Fruit fly (Drosophila melanogaster) whole organism, embryonic: Measurements from ENCODE around the gene Fst.

Experiments
- Awh ChIP-seq: fragments of 200-800 bp; sonication (Bioruptor generic); IDR thresholded peaks from 2 replicates; pipeline ENCODE4, ENCODE4 v1.3.6; 2022; ENCODE audit warnings: missing biosample characterization, missing genetic modification characterization
- CG12391 ChIP-seq: fragments of 200-800 bp; sonication (Bioruptor generic); optimal IDR thresholded peaks from 3 replicates; lab custom pipeline; 2018; ENCODE audit warnings: missing biosample characterization, mild to moderate bottlenecking, missing genetic modification characterization, moderate library complexity
- CG13424 ChIP-seq: fragments of 200-800 bp; sonication (Bioruptor generic); optimal IDR thresholded peaks from 2 replicates; lab custom pipeline; 2019; ENCODE audit warnings: missing biosample characterization, mild to moderate bottlenecking, missing genetic modification characterization, moderate library complexity
- CG16779 ChIP-seq: fragments of 200-800 bp; sonication (Bioruptor generic); IDR thresholded peaks from 2 replicates; pipeline ENCODE4 v1.3.6; 2022; ENCODE audit warnings: missing biosample characterization, missing genetic modification characterization
- CG17328 ChIP-seq: fragments of 200-800 bp; sonication (Bioruptor generic); IDR thresholded peaks from 2 replicates; pipeline ENCODE4 v1.3.6; 2022; ENCODE audit warnings: missing biosample characterization, missing genetic modification characterization
- CG17359 ChIP-seq: fragments of 200-800 bp; sonication (Bioruptor generic); optimal IDR thresholded peaks from 3 replicates; lab custom pipeline; 2018; ENCODE audit warnings: missing biosample characterization, mild to moderate bottlenecking, missing genetic modification characterization, moderate library complexity
- CG18599 ChIP-seq: fragments of 200-800 bp; sonication (Bioruptor generic); optimal IDR thresholded peaks from 3 replicates; lab custom pipeline; 2017; ENCODE audit warnings: missing biosample characterization, missing genetic modification characterization, mild to moderate bottlenecking, moderate library complexity, missing genetic modification reagents
- CG2202 ChIP-seq: fragments of 200-800 bp; sonication (Bioruptor generic); optimal IDR thresholded peaks from 2 replicates; lab custom pipeline; 2018; ENCODE audit warnings: missing biosample characterization, mild to moderate bottlenecking, missing genetic modification characterization
- CG2678 ChIP-seq: fragments of 200-800 bp; sonication (Bioruptor generic); optimal IDR thresholded peaks from 3 replicates; lab custom pipeline; 2019; ENCODE audit warnings: missing biosample characterization, mild to moderate bottlenecking, missing genetic modification characterization, moderate library complexity
- CG30020 ChIP-seq: fragments of 200-800 bp; optimal IDR thresholded peaks from 2 replicates; lab custom pipeline; 2019; ENCODE audit warnings: missing biosample characterization, mild to moderate bottlenecking, missing genetic modification characterization, moderate library complexity
- CG3163 ChIP-seq: fragments of 200-800 bp; sonication (Bioruptor generic); optimal IDR thresholded peaks from 3 replicates; lab custom pipeline; 2016; ENCODE audit warnings: missing biosample characterization, missing genetic modification characterization
- CG34422 ChIP-seq: fragments of 200-800 bp; sonication (Bioruptor generic); IDR thresholded peaks from 3 replicates; pipeline ENCODE4 v1.3.6; 2022; ENCODE audit warnings: missing biosample characterization, missing genetic modification characterization
- CG4854 ChIP-seq: fragments of 200-800 bp; sonication (Bioruptor generic); optimal IDR thresholded peaks from 2 replicates; lab custom pipeline; 2016; ENCODE audit warnings: missing biosample characterization, missing genetic modification characterization, inconsistent platforms
- CG7357 ChIP-seq: fragments of 200-800 bp; sonication (Bioruptor generic); IDR thresholded peaks from 3 replicates; pipeline ENCODE4 v1.3.6; 2022; ENCODE audit warnings: missing biosample characterization, missing genetic modification characterization
- CG9876 ChIP-seq: fragments of 200-800 bp; sonication (Bioruptor generic); optimal IDR thresholded peaks from 2 replicates; lab custom pipeline; 2016; ENCODE audit warnings: missing biosample characterization, missing genetic modification characterization
- Dll ChIP-seq: fragments of 200-800 bp; sonication (Bioruptor generic); IDR thresholded peaks from 4 replicates; pipeline ENCODE4 v1.3.6; 2022; ENCODE audit warnings: missing biosample characterization, missing genetic modification characterization; ENCODE audit not compliant: partially characterized antibody
- Doc3 ChIP-seq: fragments of 200-800 bp; sonication (Bioruptor generic); IDR thresholded peaks from 3 replicates; pipeline ENCODE4 v1.3.6; 2022; ENCODE audit warnings: missing biosample characterization, missing genetic modification characterization; ENCODE audit not compliant: partially characterized antibody
- Drgx ChIP-seq: fragments of 200-800 bp; sonication (Bioruptor generic); IDR thresholded peaks from 2 replicates; pipeline ENCODE4 v1.3.6; 2022; ENCODE audit warnings: missing biosample characterization, missing genetic modification characterization
- HHEX ChIP-seq: fragments of 200-800 bp; sonication (Bioruptor generic); optimal IDR thresholded peaks from 3 replicates; lab custom pipeline; 2017; ENCODE audit warnings: missing biosample characterization, mild to moderate bottlenecking, missing genetic modification characterization, missing genetic modification reagents
- Hr39 ChIP-seq: fragments of >200 bp; optimal IDR thresholded peaks from 2 replicates; lab custom pipeline; 2017
- Hr51 ChIP-seq, 2 experiments: fragments of 200-800 bp; sonication (Bioruptor generic); optimal IDR thresholded peaks; 2 replicates in 1 of 2; 3 replicates in 1 of 2; lab custom pipeline; 2016 to 2018; ENCODE audit warnings: missing biosample characterization in 2 of 2, missing genetic modification characterization in 2 of 2, mild to moderate bottlenecking in 1 of 2, moderate library complexity in 1 of 2
- Kr ChIP-seq: fragments of 200-800 bp; sonication (Bioruptor generic); optimal IDR thresholded peaks from 2 replicates; lab custom pipeline; 2017; ENCODE audit warnings: missing biosample characterization, mild to moderate bottlenecking, missing genetic modification characterization
- Lhr ChIP-seq: fragments of 200-800 bp; sonication (Bioruptor generic); optimal IDR thresholded peaks from 3 replicates; lab custom pipeline; 2017; ENCODE audit warnings: mild to moderate bottlenecking, missing biosample characterization, missing genetic modification reagents, missing genetic modification characterization
- Lpt ChIP-seq: fragments of >200 bp; optimal IDR thresholded peaks from 2 replicates; lab custom pipeline; 2018; ENCODE audit warnings: missing biosample characterization, missing genetic modification characterization
- NfI ChIP-seq: fragments of 200-800 bp; sonication (Bioruptor generic); optimal IDR thresholded peaks from 3 replicates; lab custom pipeline; 2018; ENCODE audit warnings: missing biosample characterization, mild to moderate bottlenecking, missing genetic modification characterization, moderate library complexity
- Oaz ChIP-seq: fragments of 200-800 bp; sonication (Bioruptor generic); IDR thresholded peaks from 2 replicates; pipeline ENCODE4 v1.3.6; 2022; ENCODE audit warnings: missing biosample characterization, missing genetic modification characterization
- Scr ChIP-seq: fragments of 200-800 bp; sonication (Bioruptor generic); IDR thresholded peaks from 2 replicates; pipeline ENCODE4 v1.3.6; 2022; ENCODE audit warnings: missing biosample characterization, missing genetic modification characterization; ENCODE audit not compliant: partially characterized antibody
- Ssrp ChIP-seq: fragments of 200-800 bp; sonication (Bioruptor generic); optimal IDR thresholded peaks from 2 replicates; lab custom pipeline; 2018; ENCODE audit warnings: missing biosample characterization, mild to moderate bottlenecking, missing genetic modification characterization, moderate library complexity
- bab2 ChIP-seq: fragments of 200-800 bp; sonication (Bioruptor generic); optimal IDR thresholded peaks from 2 replicates; lab custom pipeline; 2016; ENCODE audit warnings: missing biosample characterization, missing genetic modification characterization
- bbx ChIP-seq: fragments of 200-800 bp; sonication (Bioruptor generic); IDR thresholded peaks from 2 replicates; pipeline ENCODE4 v1.3.6; 2022; ENCODE audit warnings: missing biosample characterization, missing genetic modification characterization; ENCODE audit not compliant: partially characterized antibody
- cad ChIP-seq: fragments of >200 bp; optimal IDR thresholded peaks from 2 replicates; lab custom pipeline; 2017; ENCODE audit warnings: missing biosample characterization, missing genetic modification characterization
- cg ChIP-seq: fragments of 200-800 bp; sonication (Bioruptor generic); optimal IDR thresholded peaks from 3 replicates; lab custom pipeline; 2019; ENCODE audit warnings: missing biosample characterization, mild to moderate bottlenecking, missing genetic modification characterization, moderate library complexity
- chinmo ChIP-seq: fragments of 200-800 bp; sonication (Bioruptor generic); IDR thresholded peaks from 4 replicates; pipeline ENCODE4 v1.3.6; 2022; ENCODE audit warnings: missing biosample characterization, missing genetic modification characterization; ENCODE audit not compliant: partially characterized antibody
- corto ChIP-seq: fragments of 200-800 bp; sonication (Bioruptor generic); optimal IDR thresholded peaks from 2 replicates; lab custom pipeline; 2016; ENCODE audit warnings: missing biosample characterization, mild to moderate bottlenecking, missing genetic modification characterization, moderate library complexity
- crp ChIP-seq, 2 experiments: fragments of 200-800 bp; sonication (Bioruptor generic); optimal IDR thresholded peaks; 2 replicates in 1 of 2; 3 replicates in 1 of 2; lab custom pipeline; 2017; ENCODE audit warnings: missing biosample characterization in 2 of 2, missing genetic modification characterization in 2 of 2, mild to moderate bottlenecking in 1 of 2, moderate library complexity in 1 of 2
- fd102C ChIP-seq: fragments of 200-800 bp; sonication (Bioruptor generic); optimal IDR thresholded peaks from 2 replicates; lab custom pipeline; 2018; ENCODE audit warnings: missing biosample characterization, mild to moderate bottlenecking, missing genetic modification characterization, moderate library complexity
- fu2 ChIP-seq: fragments of 200-800 bp; sonication (Bioruptor generic); optimal IDR thresholded peaks from 2 replicates; lab custom pipeline; 2016; ENCODE audit warnings: missing biosample characterization, missing genetic modification characterization
- gem ChIP-seq: fragments of 200-800 bp; sonication (Bioruptor generic); optimal IDR thresholded peaks from 2 replicates; lab custom pipeline; 2019; ENCODE audit warnings: missing biosample characterization, mild to moderate bottlenecking, missing genetic modification characterization, moderate library complexity
- gsb ChIP-seq: fragments of 200-800 bp; sonication (Bioruptor generic); IDR thresholded peaks from 2 replicates; pipeline ENCODE4 v1.3.6; 2022; ENCODE audit warnings: missing biosample characterization, missing genetic modification characterization
- h ChIP-seq: fragments of >200 bp; optimal IDR thresholded peaks from 2 replicates; lab custom pipeline; 2017
- hbn ChIP-seq: fragments of 200-800 bp; sonication (Bioruptor generic); IDR thresholded peaks from 2 replicates; pipeline ENCODE4 v1.3.6; 2022; ENCODE audit warnings: missing biosample characterization, missing genetic modification characterization; ENCODE audit not compliant: partially characterized antibody
- lilli ChIP-seq: fragments of 200-800 bp; sonication (Bioruptor generic); optimal IDR thresholded peaks from 3 replicates; lab custom pipeline; 2016; ENCODE audit warnings: missing biosample characterization, missing genetic modification characterization
- lola ChIP-seq, 3 experiments: fragments of >200 bp in 2 of 3; fragments of 200-800 bp in 1 of 3; sonication (Bioruptor generic) in 1 of 3; optimal IDR thresholded peaks; 2 replicates each; lab custom pipeline; 2017 to 2019; ENCODE audit warnings: missing biosample characterization in 3 of 3, missing genetic modification characterization in 3 of 3, mild to moderate bottlenecking in 1 of 3, moderate library complexity in 1 of 3
- luna ChIP-seq: fragments of 200-800 bp; sonication (Bioruptor generic); optimal IDR thresholded peaks from 2 replicates; lab custom pipeline; 2016; ENCODE audit warnings: missing biosample characterization, missing genetic modification characterization
- pita ChIP-seq: fragments of 200-800 bp; sonication (Bioruptor generic); optimal IDR thresholded peaks from 2 replicates; lab custom pipeline; 2017; ENCODE audit warnings: missing biosample characterization, mild to moderate bottlenecking, missing genetic modification characterization
- pnt ChIP-seq: fragments of 200-800 bp; sonication (Bioruptor generic); optimal IDR thresholded peaks from 3 replicates; lab custom pipeline; 2016; ENCODE audit warnings: missing biosample characterization, missing genetic modification characterization
- sqz ChIP-seq: fragments of 200-800 bp; sonication (Bioruptor generic); optimal IDR thresholded peaks from 3 replicates; lab custom pipeline; 2018; ENCODE audit warnings: missing biosample characterization, mild to moderate bottlenecking, missing genetic modification characterization
- tgo ChIP-seq: fragments of 200-800 bp; sonication (Bioruptor generic); IDR thresholded peaks from 3 replicates; pipeline ENCODE4 v1.3.6; 2022; ENCODE audit warnings: missing biosample characterization, missing genetic modification characterization
- tx ChIP-seq: fragments of 200-800 bp; sonication (Bioruptor generic); optimal IDR thresholded peaks from 2 replicates; lab custom pipeline; 2016; ENCODE audit warnings: missing biosample characterization, missing genetic modification characterization
- vfl ChIP-seq: fragments of 200-800 bp; sonication (Bioruptor generic); optimal IDR thresholded peaks from 2 replicates; lab custom pipeline; 2016; ENCODE audit warnings: missing biosample characterization, missing genetic modification characterization

The Fst gene

DNA sequence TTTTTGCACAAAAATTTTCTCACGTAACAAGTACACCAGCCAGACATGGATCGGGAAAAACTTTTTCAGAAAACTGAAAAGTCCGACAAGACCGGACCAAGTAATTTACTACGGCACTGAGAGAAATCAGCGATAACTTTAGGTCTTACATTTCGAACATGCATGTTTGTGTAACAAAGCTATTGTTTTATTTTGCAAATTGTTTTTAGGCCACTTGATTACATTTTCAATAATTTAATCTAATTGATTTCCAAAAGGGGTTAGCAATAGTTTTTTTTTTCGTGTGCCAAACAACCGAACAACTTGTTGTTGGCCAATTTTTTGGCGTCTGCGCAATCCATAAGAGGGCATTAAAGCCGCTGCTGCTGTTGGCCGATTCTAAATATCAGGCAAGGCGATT, 32.8 kb downstream of the Fst start (continued):
- TF ChIP-seq CG4854 (GFP tag; lab: Kevin White, UChicago) (peak; percentile 39), tgo (GFP tag; lab: Robert Waterston, UW) (peak; percentile 66), pita (no peak), HHEX (GFP tag; lab: Kevin White, UChicago) (peak; percentile 62), CG30020 (tag; lab: Kevin White, UChicago) (no peak), corto (GFP tag; lab: Kevin White, UChicago) (peak; percentile 66), luna (GFP tag; lab: Kevin White, UChicago) (no peak), NfI (GFP tag; lab: Kevin White, UChicago) (peak; percentile 48), Hr39 (lab: Kevin White, UChicago) (no peak), CG3163 (GFP tag; lab: Kevin White, UChicago) (no peak), fd102C (GFP tag; lab: Kevin White, UChicago) (no peak), Hr51 (GFP tag; optimal IDR thresholded peaks at IDR 0.05; lab: Kevin White, UChicago) (peak; percentile 30 to 72), gsb (GFP tag; lab: Robert Waterston, UW) (no peak), Lhr (no peak), CG2678 (peak; percentile 69), Scr (GFP tag; lab: Robert Waterston, UW) (no peak), CG13424 (peak; percentile 20), h (no peak), CG16779 (GFP tag; lab: Robert Waterston, UW) (no peak), bbx (no peak), pnt (peak; percentile 31), CG17359 (tag; lab: Kevin White, UChicago) (peak; percentile 71), cg (no peak), vfl (GFP tag; lab: Kevin White, UChicago) (no peak), lola (GFP tag; optimal IDR thresholded peaks at IDR 0.05; lab: Kevin White, UChicago) (no peak), CG7357 (GFP tag; lab: Robert Waterston, UW) (0 out of 3 replicates have a peak, but pooled peaks have one; percentile 47), crp (GFP tag; optimal IDR thresholded peaks at IDR 0.05; lab: Kevin White, UChicago) (no peak), CG18599 (GFP tag; lab: Kevin White, UChicago) (peak; percentile 81), CG34422 (GFP tag; lab: Robert Waterston, UW) (0 out of 3 replicates have a peak, but pooled peaks have one; percentile 25), sqz (GFP tag; lab: Kevin White, UChicago) (no peak), Ssrp (tag; lab: Kevin White, UChicago) (peak; percentile 16), lilli (GFP tag; lab: Kevin White, UChicago) (peak; percentile 81), CG17328 (GFP tag; lab: Robert Waterston, UW) (peak; percentile 65), bab2 (GFP tag; lab: Kevin White, UChicago) (peak; percentile 65), Oaz (GFP tag; lab: Robert Waterston, UW) (no peak), CG12391 (tag; lab: Kevin White, UChicago) (peak; percentile 64), Lpt (GFP tag; lab: Kevin White, UChicago) (no peak), CG9876 (GFP tag; lab: Kevin White, UChicago) (no peak), CG2202 (tag; lab: Kevin White, UChicago) (no peak), hbn (GFP tag; lab: Robert Waterston, UW) (no peak), chinmo (GFP tag; lab: Robert Waterston, UW) (no peak), Drgx (peak; percentile 96), tx (GFP tag; lab: Kevin White, UChicago) (no peak), fu2 (GFP tag; lab: Kevin White, UChicago) (no peak), Doc3 (GFP tag; lab: Robert Waterston, UW) (no peak), Kr (GFP tag; lab: Kevin White, UChicago) (no peak), gem (tag; lab: Kevin White, UChicago) (peak; percentile 77), Dll (GFP tag; lab: Robert Waterston, UW) (no peak), cad (GFP tag; lab: Kevin White, UChicago) (no peak), Awh (GFP tag; lab: Robert Waterston, UW) (0 out of 2 replicates have a peak, but pooled peaks have one; percentile 44)
